Worm (Caenorhabditis elegans) whole organism, young adult: ENCODE results near the gene str-44.

Experiments
- F22D6.2 ChIP-seq: sonication (generic microtip); optimal IDR thresholded peaks from 2 replicates; lab custom pipeline; 2016; ENCODE audit warnings: mild to moderate bottlenecking, missing genetic modification characterization, missing compliant biosample characterization
- F57C9.4 ChIP-seq: sonication (generic microtip); optimal IDR thresholded peaks from 2 replicates; lab custom pipeline; 2017; ENCODE audit warnings: mild to moderate bottlenecking, missing genetic modification characterization, missing compliant biosample characterization
- K11D2.4 ChIP-seq: fragments of 200-800 bp; sonication (Bioruptor generic); IDR thresholded peaks from 2 replicates; pipeline ENCODE4 v1.3.6; 2022; ENCODE audit warnings: missing genetic modification reagents, missing genetic modification characterization, missing compliant biosample characterization
- K12H6.12 ChIP-seq: fragments of 200-800 bp; sonication (Bioruptor generic); optimal IDR thresholded peaks from 2 replicates; lab custom pipeline; 2018; ENCODE audit warnings: mild to moderate bottlenecking, missing genetic modification characterization, missing compliant biosample characterization
- akir-1 ChIP-seq: fragments of 200-800 bp; sonication (Bioruptor generic); optimal IDR thresholded peaks from 2 replicates; lab custom pipeline; 2018; ENCODE audit warnings: mild to moderate bottlenecking, missing genetic modification characterization, moderate library complexity, missing compliant biosample characterization
- atf-7 ChIP-seq: sonication (generic microtip); optimal IDR thresholded peaks from 2 replicates; lab custom pipeline; 2017; ENCODE audit warnings: mild to moderate bottlenecking, missing genetic modification characterization, missing compliant biosample characterization
- attf-3 ChIP-seq: fragments of 200-800 bp; sonication (Bioruptor generic); conservative IDR thresholded peaks from 2 replicates; pipeline ENCODE4 v1.3.6; 2022; ENCODE audit warnings: missing genetic modification reagents, missing genetic modification characterization, missing compliant biosample characterization
- attf-5 ChIP-seq: fragments of 200-800 bp; sonication (Bioruptor generic); optimal IDR thresholded peaks from 2 replicates; lab custom pipeline; 2018; ENCODE audit warnings: mild to moderate bottlenecking, missing genetic modification characterization, missing compliant biosample characterization
- attf-6 ChIP-seq: fragments of 200-800 bp; sonication (Bioruptor generic); IDR thresholded peaks from 2 replicates; pipeline ENCODE4 v1.3.6; 2022; ENCODE audit warnings: missing genetic modification reagents, missing genetic modification characterization, missing compliant biosample characterization
- ceh-100 ChIP-seq: fragments of 200-800 bp; sonication (Bioruptor generic); IDR thresholded peaks from 2 replicates; pipeline ENCODE4 v1.3.6; 2022; ENCODE audit warnings: missing genetic modification reagents, missing genetic modification characterization, missing compliant biosample characterization
- ceh-91 ChIP-seq: fragments of 200-800 bp; sonication (Bioruptor generic); IDR thresholded peaks from 2 replicates; pipeline ENCODE4 v1.3.6; 2022; ENCODE audit warnings: missing genetic modification reagents, missing genetic modification characterization, missing compliant biosample characterization
- chd-7 ChIP-seq: sonication (generic microtip); optimal IDR thresholded peaks from 2 replicates; lab custom pipeline; 2016; ENCODE audit warnings: mild to moderate bottlenecking, missing genetic modification characterization, moderate library complexity, missing compliant biosample characterization
- die-1 ChIP-seq: sonication (generic microtip); optimal IDR thresholded peaks from 2 replicates; lab custom pipeline; 2016; ENCODE audit warnings: missing genotype, mild to moderate bottlenecking, missing genetic modification characterization, missing compliant biosample characterization
- dox-1 ChIP-seq: fragments of 200-800 bp; sonication (Bioruptor generic); IDR thresholded peaks from 2 replicates; pipeline ENCODE4 v1.3.6; 2022; ENCODE audit warnings: missing genetic modification reagents, missing genetic modification characterization, missing compliant biosample characterization
- efl-1 ChIP-seq: fragments of 150-350 bp; optimal IDR thresholded peaks from 2 replicates; lab custom pipeline; 2014; ENCODE audit warnings: missing biosample characterization, missing genetic modification reagents, missing genetic modification characterization
- ekl-4 ChIP-seq: fragments of 200-800 bp; sonication (Bioruptor generic); IDR thresholded peaks from 2 replicates; pipeline ENCODE4 v1.3.6; 2022; ENCODE audit warnings: missing genetic modification reagents, missing genetic modification characterization, missing compliant biosample characterization
- let-607 ChIP-seq, 2 experiments: fragments of 200-800 bp in 1 of 2; sonication (Bioruptor generic) in 1 of 2; sonication (generic microtip) in 1 of 2; optimal IDR thresholded peaks; 2 replicates each; lab custom pipeline; 2016 to 2018; ENCODE audit warnings: mild to moderate bottlenecking in 2 of 2, missing compliant biosample characterization in 2 of 2, missing genetic modification characterization in 2 of 2, moderate library complexity in 2 of 2, missing genotype in 1 of 2
- lin-54 ChIP-seq: fragments of 200-800 bp; sonication (Bioruptor generic); optimal IDR thresholded peaks from 2 replicates; lab custom pipeline; 2018; ENCODE audit warnings: mild to moderate bottlenecking, missing genetic modification characterization, missing compliant biosample characterization
- lsl-1 ChIP-seq: fragments of 200-800 bp; sonication (Bioruptor generic); optimal IDR thresholded peaks from 2 replicates; lab custom pipeline; 2018; ENCODE audit warnings: mild to moderate bottlenecking, missing genetic modification characterization, moderate library complexity, missing compliant biosample characterization
- nhr-80 ChIP-seq: sonication (generic microtip); optimal IDR thresholded peaks from 2 replicates; lab custom pipeline; 2016; ENCODE audit warnings: missing genetic modification characterization, missing compliant biosample characterization
- pbrm-1 ChIP-seq: fragments of 200-800 bp; sonication (Bioruptor generic); IDR thresholded peaks from 2 replicates; pipeline ENCODE4 v1.3.6; 2022; ENCODE audit warnings: missing genetic modification reagents, missing genetic modification characterization, missing compliant biosample characterization
- pha-4 ChIP-seq: fragments of 150-350 bp; sonication (generic microtip); optimal IDR thresholded peaks from 2 replicates; lab custom pipeline; 2014; ENCODE audit warnings: missing biosample characterization, missing genetic modification reagents, missing genetic modification characterization
- rcor-1 ChIP-seq: fragments of 200-800 bp; sonication (Bioruptor generic); IDR thresholded peaks from 2 replicates; pipeline ENCODE4 v1.3.6; 2022; ENCODE audit warnings: missing genetic modification reagents, missing genetic modification characterization, missing compliant biosample characterization
- snpc-1.1 ChIP-seq: sonication (generic microtip); optimal IDR thresholded peaks from 2 replicates; lab custom pipeline; 2017; ENCODE audit warnings: missing genetic modification characterization, mild to moderate bottlenecking, missing compliant biosample characterization, antibody characterized with exemption, moderate library complexity, missing genotype, missing genetic modification reagents; ENCODE audit not compliant: insufficient read depth
- tbp1 ChIP-seq: fragments of 200-800 bp; sonication (Bioruptor generic); optimal IDR thresholded peaks from 2 replicates; lab custom pipeline; 2018; ENCODE audit warnings: mild to moderate bottlenecking, missing genetic modification characterization, missing compliant biosample characterization
- unc-62 ChIP-seq: fragments of 150-350 bp; optimal IDR thresholded peaks from 2 replicates; lab custom pipeline; 2014; ENCODE audit warnings: missing biosample characterization, missing genetic modification reagents, missing genetic modification characterization
- xnd-1 ChIP-seq: sonication (generic microtip); optimal IDR thresholded peaks from 2 replicates; lab custom pipeline; 2016; ENCODE audit warnings: missing genotype, missing genetic modification reagents, missing genetic modification characterization, missing compliant biosample characterization
- zim-3 ChIP-seq: sonication (generic microtip); optimal IDR thresholded peaks from 2 replicates; lab custom pipeline; 2017; ENCODE audit warnings: mild to moderate bottlenecking, missing genetic modification characterization, moderate library complexity, missing compliant biosample characterization
- ztf-22 ChIP-seq: fragments of 200-800 bp; sonication (Bioruptor generic); optimal IDR thresholded peaks from 2 replicates; lab custom pipeline; 2018; ENCODE audit warnings: mild to moderate bottlenecking, missing genetic modification characterization, moderate library complexity, missing compliant biosample characterization
- ztf-25 ChIP-seq: fragments of 200-800 bp; sonication (Bioruptor generic); IDR thresholded peaks from 2 replicates; pipeline ENCODE4 v1.3.6; 2022; ENCODE audit warnings: missing genetic modification reagents, missing genetic modification characterization, missing compliant biosample characterization

Gene str-44

ce11 chrIV:7175346-7175745 lies 1.6 kb upstream of the str-44 start, which contains the start of gene C42D4.19 (continued):
- no peak for TF ChIP-seq snpc-1.1

- TF ChIP-seq F57C9.4 (tag; lab: Kevin White, UChicago) (no peak), akir-1 (GFP tag; lab: Kevin White, UChicago) (no peak), die-1 (tag; lab: Kevin White, UChicago) (no peak), chd-7 (no peak), tbp1 (GFP tag; lab: Kevin White, UChicago) (no peak), K11D2.4 (GFP tag; lab: Robert Waterston, UW) (no peak)
Measured at ce11 chrIV:7178942-7179341, 2.0 kb downstream of the str-44 start, which contains the start of gene C42D4.3. C42D4.3 (plus strand) TSS chrIV:7179239.

ce11 chrIV:7180304-7180703 lies 3.3 kb downstream of the str-44 start, which contains the start of gene cest-10:
cest-10 (plus strand) TSS chrIV:7180557.
- TF ChIP-seq attf-5 (GFP tag; lab: Kevin White, UChicago) (no peak), zim-3 (tag; lab: Kevin White, UChicago) (no peak), attf-3 (GFP tag; lab: Robert Waterston, UW) (no peak), unc-62 (GFP tag; lab: Kevin White, UChicago) (peak; percentile 54), nhr-80 (tag; lab: Kevin White, UChicago) (peak; percentile 72), let-607 (tag; optimal IDR thresholded peaks at IDR 0.05; lab: Kevin White, UChicago) (peak in 1 of 2 experiments; percentile 67), attf-6 (GFP tag; lab: Robert Waterston, UW) (no peak)

- TF ChIP-seq ceh-91 (GFP tag; lab: Robert Waterston, UW) (no peak), pbrm-1 (GFP tag; lab: Robert Waterston, UW) (no peak), let-607 (tag; optimal IDR thresholded peaks at IDR 0.05; lab: Kevin White, UChicago) (peak; percentile 60 to 85), atf-7 (tag; lab: Kevin White, UChicago) (no peak), pha-4 (tag; lab: Kevin White, UChicago) (peak; percentile 36), unc-62 (GFP tag; lab: Kevin White, UChicago) (peak; percentile 75), ekl-4 (GFP tag; lab: Robert Waterston, UW) (no peak), ceh-100 (GFP tag; lab: Robert Waterston, UW) (no peak), lin-54 (GFP tag; lab: Kevin White, UChicago) (no peak), nhr-80 (tag; lab: Kevin White, UChicago) (peak; percentile 78), lsl-1 (no peak), ztf-22 (GFP tag; lab: Kevin White, UChicago) (peak; percentile 47), efl-1 (GFP tag; lab: Kevin White, UChicago) (no peak), K12H6.12 (tag; lab: Kevin White, UChicago) (no peak)
Measured at ce11 chrIV:7182818-7183217, 5.8 kb downstream of the str-44 start.

- TF ChIP-seq F22D6.2 (tag; lab: Kevin White, UChicago) (no peak), ztf-25 (GFP tag; lab: Robert Waterston, UW) (no peak), rcor-1 (GFP tag; lab: Robert Waterston, UW) (no peak), ceh-91 (GFP tag; lab: Robert Waterston, UW) (no peak), zim-3 (tag; lab: Kevin White, UChicago) (no peak), snpc-1.1 (no peak), xnd-1 (tag; lab: Kevin White, UChicago) (no peak), atf-7 (tag; lab: Kevin White, UChicago) (no peak), dox-1 (GFP tag; lab: Robert Waterston, UW) (no peak)
- TF ChIP-seq, all 124 proteins: peak for 0
Measured at ce11 chrIV:7184597-7184996, 7.6 kb downstream of the str-44 start, which contains the start of gene clec-179. clec-179 (minus strand) TSS chrIV:7184697.
